Worm (Caenorhabditis elegans): ENCODE measurements around the gene smg-4.

smg-4 gene

DNA sequence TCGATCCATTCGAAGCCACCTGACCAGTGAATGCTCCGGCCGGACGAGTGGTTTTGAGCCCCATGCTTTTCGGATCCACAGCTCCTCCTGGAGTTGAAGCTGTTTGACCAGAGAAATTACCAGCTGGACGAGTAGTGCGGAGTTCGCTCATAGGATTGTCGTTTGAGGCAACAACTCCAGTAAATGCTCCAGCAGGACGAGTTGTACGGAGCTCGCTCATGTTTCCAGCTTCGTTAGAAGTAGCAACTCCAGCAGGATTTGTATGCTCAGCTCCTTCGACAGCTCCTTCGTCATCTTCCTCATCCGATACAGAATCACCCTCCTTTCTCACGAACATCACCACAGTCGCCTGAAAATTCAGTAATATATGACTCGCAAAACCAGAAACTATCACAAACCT, 24.0 kb downstream of the smg-4 start:
- TF ChIP-seq lin-15B (tag; optimal IDR thresholded peaks at IDR 0.05): no peak
- TF ChIP-seq tbx-2 (tag; optimal IDR thresholded peaks at IDR 0.05): no peak
- no peak for TF ChIP-seq eor-1 (tag; optimal IDR thresholded peaks at IDR 0.05)
- TF ChIP-seq ama-1 (optimal IDR thresholded peaks at IDR 0.05): no peak
- TF ChIP-seq ceh-82 (tag; optimal IDR thresholded peaks at IDR 0.05): no peak
- TF ChIP-seq lsy-12 (tag; optimal IDR thresholded peaks at IDR 0.05): no peak
- TF ChIP-seq nhr-28 (tag; optimal IDR thresholded peaks at IDR 0.05): no peak
- no peak for TF ChIP-seq jun-1 (tag; optimal IDR thresholded peaks at IDR 0.05)
- TF ChIP-seq egl-27 (tag; optimal IDR thresholded peaks at IDR 0.05): no peak
- TF ChIP-seq ceh-16 (tag; optimal IDR thresholded peaks at IDR 0.05): no peak
- TF ChIP-seq nhr-23 (tag; optimal IDR thresholded peaks at IDR 0.05): no peak
- TF ChIP-seq ceh-28 (tag; optimal IDR thresholded peaks at IDR 0.05): no peak

DNA sequence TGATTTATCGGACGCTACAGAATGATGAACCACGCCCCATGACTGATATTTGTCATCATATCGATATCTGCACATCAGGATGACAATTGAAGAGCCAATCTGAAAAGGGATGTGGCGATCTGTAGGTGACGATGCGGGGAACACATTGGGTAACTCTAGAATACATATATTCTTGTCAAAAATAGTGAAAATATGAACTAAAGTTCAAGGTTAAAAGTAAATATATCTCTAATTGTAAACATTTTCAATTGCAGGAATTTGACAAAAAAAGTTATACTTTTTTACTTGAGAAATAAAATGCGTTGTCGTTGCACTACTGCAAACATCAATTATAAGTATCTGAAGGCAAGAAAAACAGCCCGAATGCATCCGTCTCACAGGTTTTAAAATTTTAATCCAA, 24.6 kb downstream of the smg-4 start, which contains the start of gene F58E6.6:
F58E6.6 (minus strand) TSS at position 101 of the 400 bp plus-strand sequence.
- no peak for TF ChIP-seq lsy-12 (tag; optimal IDR thresholded peaks at IDR 0.05)
- no peak for TF ChIP-seq sea-2 (GFP tag; optimal IDR thresholded peaks at IDR 0.05)
- TF ChIP-seq ama-1 (optimal IDR thresholded peaks at IDR 0.05): no peak
- no peak for TF ChIP-seq elt-3 (tag; optimal IDR thresholded peaks at IDR 0.05)
- TF ChIP-seq mml-1 (tag; optimal IDR thresholded peaks at IDR 0.05): no peak
- no peak for TF ChIP-seq elt-1 (tag; optimal IDR thresholded peaks at IDR 0.05)
- TF ChIP-seq nhr-77 (tag; optimal IDR thresholded peaks at IDR 0.05): no peak

DNA sequence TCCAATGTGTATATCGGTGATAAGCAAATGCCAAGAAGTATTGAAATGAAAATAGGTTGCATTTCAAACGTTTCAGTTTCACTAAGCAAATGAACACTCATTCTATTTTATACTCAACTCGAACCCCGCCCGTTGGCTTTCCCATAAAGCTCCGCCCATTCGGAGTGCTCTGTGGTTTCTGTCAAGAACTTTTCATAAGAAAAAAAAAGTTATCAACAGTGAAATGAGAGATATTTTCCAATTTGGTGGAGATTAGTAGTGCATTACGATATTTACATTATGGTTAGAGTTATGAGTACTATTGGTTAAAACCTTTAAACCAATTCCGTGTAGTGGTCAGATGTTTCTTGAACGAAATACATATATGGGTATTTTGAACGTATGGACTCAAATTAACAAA, 27.2 kb downstream of the smg-4 start, which contains the start of gene F58E6.4:
F58E6.4 (minus strand) TSS at position 101 of the 400 bp plus-strand sequence.
- TF ChIP-seq nhr-23 (tag; optimal IDR thresholded peaks at IDR 0.05) (no peak), nhr-28 (tag; optimal IDR thresholded peaks at IDR 0.05) (no peak), ceh-9 (tag; optimal IDR thresholded peaks at IDR 0.05) (no peak), lin-39 (tag; optimal IDR thresholded peaks at IDR 0.05) (no peak), sea-2 (GFP tag; optimal IDR thresholded peaks at IDR 0.05) (no peak), ztf-4 (tag; optimal IDR thresholded peaks at IDR 0.05) (no peak), aly-2 (tag; optimal IDR thresholded peaks at IDR 0.05) (no peak)

DNA sequence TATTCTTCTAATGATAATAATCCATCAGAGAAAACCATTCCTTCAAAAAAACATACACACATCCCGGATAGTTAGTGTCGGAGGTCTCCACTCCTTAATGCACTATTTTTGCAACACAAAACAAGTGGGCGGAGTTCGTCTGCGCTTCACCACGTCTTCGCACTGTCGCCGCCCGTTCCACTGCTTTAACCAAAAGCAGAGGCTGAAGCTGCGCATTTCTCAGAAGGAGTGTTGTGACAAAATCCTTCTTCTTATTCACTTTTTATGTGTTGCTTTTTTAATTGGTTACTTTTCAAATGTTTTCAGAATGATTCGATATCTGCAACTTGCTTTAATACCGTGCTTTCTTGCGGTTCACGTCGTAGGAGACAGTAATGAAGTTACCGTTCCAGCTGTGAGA, 32.6 kb downstream of the smg-4 start, which contains the start of gene F58E6.13:
F58E6.13 (plus strand) TSS at position 301 of the 400 bp plus-strand sequence.
- no peak for TF ChIP-seq ceh-16 (tag; optimal IDR thresholded peaks at IDR 0.05)
- TF ChIP-seq lin-15B (tag; optimal IDR thresholded peaks at IDR 0.05): no peak
- TF ChIP-seq nhr-28 (tag; optimal IDR thresholded peaks at IDR 0.05): no peak
- TF ChIP-seq fkh-10 (GFP tag; optimal IDR thresholded peaks at IDR 0.05): no peak
- TF ChIP-seq elt-1 (tag; optimal IDR thresholded peaks at IDR 0.05): no peak
- no peak for TF ChIP-seq mml-1 (tag; optimal IDR thresholded peaks at IDR 0.05)
- no peak for TF ChIP-seq eor-1 (tag; optimal IDR thresholded peaks at IDR 0.05)
- TF ChIP-seq nhr-67 (tag; optimal IDR thresholded peaks at IDR 0.05): no peak
- TF ChIP-seq fkh-2 (tag; optimal IDR thresholded peaks at IDR 0.05): no peak
- TF ChIP-seq lsy-12 (tag; optimal IDR thresholded peaks at IDR 0.05): no peak
- TF ChIP-seq ceh-28 (tag; optimal IDR thresholded peaks at IDR 0.05): no peak
- TF ChIP-seq nhr-237 (tag; optimal IDR thresholded peaks at IDR 0.05): no peak
- TF ChIP-seq tbx-2 (tag; optimal IDR thresholded peaks at IDR 0.05): no peak
- TF ChIP-seq aly-2 (tag; optimal IDR thresholded peaks at IDR 0.05): no peak
- no peak for TF ChIP-seq ztf-11 (tag; optimal IDR thresholded peaks at IDR 0.05)
- TF ChIP-seq ama-1 (optimal IDR thresholded peaks at IDR 0.05): no peak
- no peak for TF ChIP-seq egl-5 (tag; optimal IDR thresholded peaks at IDR 0.05)
- TF ChIP-seq elt-2 (tag; optimal IDR thresholded peaks at IDR 0.05): no peak
- TF ChIP-seq snpc-4 (tag; optimal IDR thresholded peaks at IDR 0.05): no peak

DNA sequence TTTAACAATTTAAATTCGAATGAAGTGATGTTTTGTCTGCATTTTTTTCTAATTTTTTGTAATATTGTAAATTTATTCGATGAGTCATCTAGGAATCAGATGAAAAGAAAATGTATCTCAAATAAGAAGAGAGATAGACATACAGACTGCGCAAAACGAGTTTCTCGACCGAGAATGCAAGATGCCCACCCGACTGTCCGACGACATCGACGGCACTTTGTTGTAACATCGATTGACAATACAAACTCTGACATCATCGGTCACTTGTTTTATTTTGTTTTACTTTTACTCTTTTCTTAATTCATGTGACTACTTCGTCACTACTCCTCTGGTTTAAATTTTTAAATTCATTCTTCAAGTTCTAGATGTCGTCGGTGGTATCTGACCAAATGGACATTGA, 36.7 kb downstream of the smg-4 start, which contains the start of gene sta-2:
sta-2 (plus strand) TSS at position 349 of the 400 bp plus-strand sequence.
- TF ChIP-seq nhr-11 (tag; optimal IDR thresholded peaks at IDR 0.05) (no peak), daf-12 (tag; optimal IDR thresholded peaks at IDR 0.05) (no peak), fkh-10 (GFP tag; optimal IDR thresholded peaks at IDR 0.05) (no peak), nhr-23 (tag; optimal IDR thresholded peaks at IDR 0.05) (peak; percentile 65), sea-2 (GFP tag; optimal IDR thresholded peaks at IDR 0.05) (no peak), elt-3 (tag; optimal IDR thresholded peaks at IDR 0.05) (no peak), pqm-1 (tag; optimal IDR thresholded peaks at IDR 0.05) (no peak), lsy-12 (tag; optimal IDR thresholded peaks at IDR 0.05) (no peak), ceh-28 (tag; optimal IDR thresholded peaks at IDR 0.05) (peak; percentile 57), nhr-25 (tag; optimal IDR thresholded peaks at IDR 0.05) (peak; percentile 85), pha-4 (tag; optimal IDR thresholded peaks at IDR 0.05) (no peak), egl-27 (tag; optimal IDR thresholded peaks at IDR 0.05) (peak; percentile 8)

All from whole organism, L3 larva.